Worm (Caenorhabditis elegans) whole organism, L4 larva: ENCODE data around the gene twk-10.

Experiments
- F26F4.8 ChIP-seq: fragments of 200-800 bp; sonication (Bioruptor generic); conservative IDR thresholded peaks from 2 replicates; pipeline ENCODE4 v1.3.6; 2022; ENCODE audit warnings: missing genetic modification characterization, missing compliant biosample characterization
- F49E8.2 ChIP-seq: sonication (generic microtip); optimal IDR thresholded peaks from 2 replicates; lab custom pipeline; 2016; ENCODE audit warnings: missing compliant biosample characterization, mild to moderate bottlenecking, missing genetic modification characterization, borderline replicate concordance
- R02D3.7 ChIP-seq: fragments of 150-350 bp; sonication (generic microtip); optimal IDR thresholded peaks from 3 replicates; lab custom pipeline; 2014; ENCODE audit warnings: missing biosample characterization, missing genetic modification characterization
- attf-4 ChIP-seq: sonication (generic microtip); optimal IDR thresholded peaks from 3 replicates; lab custom pipeline; 2017; ENCODE audit warnings: missing biosample characterization, missing genetic modification characterization
- ceh-20 ChIP-seq: fragments of 200-800 bp; sonication (Bioruptor generic); IDR thresholded peaks from 2 replicates; pipeline ENCODE4 v1.3.6; 2022; ENCODE audit warnings: missing genetic modification reagents, missing genetic modification characterization, missing compliant biosample characterization
- ceh-28 ChIP-seq: fragments of 150-350 bp; optimal IDR thresholded peaks from 2 replicates; lab custom pipeline; 2014; ENCODE audit warnings: missing biosample characterization, missing genetic modification reagents, missing genetic modification characterization
- ceh-82 ChIP-seq: sonication (generic microtip); optimal IDR thresholded peaks from 2 replicates; lab custom pipeline; 2017; ENCODE audit warnings: missing biosample characterization, missing genetic modification characterization
- daf-12 ChIP-seq: fragments of 150-350 bp; optimal IDR thresholded peaks from 2 replicates; lab custom pipeline; 2014; ENCODE audit warnings: missing biosample characterization, missing genetic modification reagents, missing genetic modification characterization
- daf-16 ChIP-seq, 3 experiments: sonication (generic microtip); optimal IDR thresholded peaks; 2 replicates each; lab custom pipeline; 2016 to 2017; ENCODE audit warnings: missing genetic modification characterization in 3 of 3, missing genetic modification reagents in 3 of 3, mild to moderate bottlenecking in 2 of 3, missing compliant biosample characterization in 2 of 3, missing biosample characterization in 1 of 3, moderate library complexity in 1 of 3
- daf-8 ChIP-seq: fragments of 200-800 bp; sonication (Bioruptor generic); IDR thresholded peaks from 2 replicates; pipeline ENCODE4 v1.3.6; 2022; ENCODE audit warnings: missing genetic modification characterization, missing compliant biosample characterization
- dmd-6 ChIP-seq: fragments of 200-800 bp; sonication (Bioruptor generic); IDR thresholded peaks from 2 replicates; pipeline ENCODE4 v1.3.6; 2022; ENCODE audit warnings: missing genetic modification reagents, missing genetic modification characterization, missing compliant biosample characterization
- dmd-8 ChIP-seq: fragments of 200-800 bp; sonication (Bioruptor generic); IDR thresholded peaks from 2 replicates; pipeline ENCODE4 v1.3.6; 2022; ENCODE audit warnings: missing genetic modification characterization, missing compliant biosample characterization
- dve-1 ChIP-seq: sonication (generic microtip); optimal IDR thresholded peaks from 2 replicates; lab custom pipeline; 2017; ENCODE audit warnings: antibody characterized with exemption, mild to moderate bottlenecking, missing genetic modification characterization, missing compliant biosample characterization; ENCODE audit not compliant: insufficient read depth
- egl-27 ChIP-seq: sonication (generic microtip); optimal IDR thresholded peaks from 3 replicates; lab custom pipeline; 2017; ENCODE audit warnings: missing biosample characterization, missing genetic modification reagents, missing genetic modification characterization
- fkh-10 ChIP-seq: fragments of 150-350 bp; optimal IDR thresholded peaks from 2 replicates; lab custom pipeline; 2014; ENCODE audit warnings: missing biosample characterization, missing genetic modification reagents, missing genetic modification characterization
- gei-8 ChIP-seq: fragments of 200-800 bp; sonication (Bioruptor generic); optimal IDR thresholded peaks from 2 replicates; lab custom pipeline; 2018; ENCODE audit warnings: mild to moderate bottlenecking, missing genetic modification characterization, missing compliant biosample characterization
- hlh-11 ChIP-seq: fragments of 200-800 bp; sonication (Bioruptor generic); optimal IDR thresholded peaks from 2 replicates; lab custom pipeline; 2018; ENCODE audit warnings: mild to moderate bottlenecking, missing genetic modification characterization, missing compliant biosample characterization
- hlh-30 ChIP-seq: sonication (generic microtip); optimal IDR thresholded peaks from 2 replicates; lab custom pipeline; 2017; ENCODE audit warnings: antibody characterized with exemption, mild to moderate bottlenecking, missing genetic modification characterization, missing compliant biosample characterization; ENCODE audit not compliant: insufficient read depth
- hmg-1.1 ChIP-seq: fragments of 200-800 bp; sonication (Bioruptor generic); IDR thresholded peaks from 2 replicates; pipeline ENCODE4 v1.3.6; 2022; ENCODE audit warnings: missing genetic modification reagents, missing genetic modification characterization, missing compliant biosample characterization
- lim-7 ChIP-seq: fragments of 200-800 bp; sonication (Bioruptor generic); IDR thresholded peaks from 2 replicates; pipeline ENCODE4 v1.3.6; 2022; ENCODE audit warnings: missing genetic modification characterization, missing compliant biosample characterization
- lin-1 ChIP-seq: fragments of 200-800 bp; sonication (Bioruptor generic); IDR thresholded peaks from 2 replicates; pipeline ENCODE4 v1.3.6; 2022; ENCODE audit warnings: missing genetic modification reagents, missing genetic modification characterization, missing compliant biosample characterization
- lin-13 ChIP-seq: fragments of 150-350 bp; optimal IDR thresholded peaks from 2 replicates; lab custom pipeline; 2014; ENCODE audit warnings: missing biosample characterization, missing genetic modification reagents, missing genetic modification characterization
- lin-38 ChIP-seq: fragments of 200-800 bp; sonication (Bioruptor generic); IDR thresholded peaks from 2 replicates; pipeline ENCODE4 v1.3.6; 2022; ENCODE audit warnings: missing genetic modification reagents, missing genetic modification characterization, missing compliant biosample characterization
- lin-39 ChIP-seq: fragments of 150-350 bp; optimal IDR thresholded peaks from 2 replicates; lab custom pipeline; 2014; ENCODE audit warnings: missing biosample characterization, missing genetic modification reagents, missing genetic modification characterization
- lir-3 ChIP-seq: sonication (generic microtip); optimal IDR thresholded peaks from 2 replicates; lab custom pipeline; 2016; ENCODE audit warnings: mild to moderate bottlenecking, missing genetic modification characterization, missing compliant biosample characterization
- lsy-2 ChIP-seq, 2 experiments: fragments of 150-350 bp in 1 of 2; sonication (generic microtip) in 1 of 2; optimal IDR thresholded peaks; 2 replicates each; lab custom pipeline; 2014 to 2017; ENCODE audit warnings: missing biosample characterization in 2 of 2, missing genetic modification characterization in 2 of 2
- madf-5 ChIP-seq, 2 experiments: fragments of 200-800 bp; sonication (Bioruptor generic); IDR thresholded peaks; 2 replicates each; pipeline ENCODE4 v1.3.6; 2022; ENCODE audit warnings: missing compliant biosample characterization in 2 of 2, missing genetic modification characterization in 2 of 2
- mdl-1 ChIP-seq, 2 experiments: fragments of 150-350 bp in 1 of 2; sonication (generic microtip) in 1 of 2; optimal IDR thresholded peaks; 2 replicates each; lab custom pipeline; 2014 to 2017; ENCODE audit warnings: missing biosample characterization in 2 of 2, missing genetic modification characterization in 2 of 2
- mdt-29 ChIP-seq: fragments of 200-800 bp; sonication (Bioruptor generic); IDR thresholded peaks from 2 replicates; pipeline ENCODE4 v1.3.6; 2022; ENCODE audit warnings: missing genetic modification reagents, missing genetic modification characterization, missing compliant biosample characterization
- mep-1 ChIP-seq: fragments of 150-350 bp; sonication (generic microtip); optimal IDR thresholded peaks from 3 replicates; lab custom pipeline; 2014; ENCODE audit warnings: missing biosample characterization, missing genetic modification characterization
- mxl-2 ChIP-seq: fragments of 200-800 bp; sonication (Bioruptor generic); conservative IDR thresholded peaks from 2 replicates; pipeline ENCODE4 v1.3.6; 2022; ENCODE audit warnings: missing genetic modification reagents, missing genetic modification characterization, missing compliant biosample characterization
- nhr-10 ChIP-seq: fragments of 150-350 bp; optimal IDR thresholded peaks from 2 replicates; lab custom pipeline; 2014; ENCODE audit warnings: missing biosample characterization, missing genetic modification characterization
- nhr-237 ChIP-seq: sonication (generic microtip); optimal IDR thresholded peaks from 2 replicates; lab custom pipeline; 2017; ENCODE audit warnings: missing biosample characterization, missing genetic modification characterization
- nhr-25 ChIP-seq: sonication (generic microtip); optimal IDR thresholded peaks from 2 replicates; lab custom pipeline; 2017; ENCODE audit warnings: missing genetic modification characterization, mild to moderate bottlenecking, missing compliant biosample characterization, antibody characterized with exemption, moderate library complexity, borderline replicate concordance; ENCODE audit not compliant: insufficient read depth
- nhr-28 ChIP-seq: fragments of 150-350 bp; optimal IDR thresholded peaks from 2 replicates; lab custom pipeline; 2014; ENCODE audit warnings: missing biosample characterization, missing genetic modification characterization
- nhr-42 ChIP-seq: fragments of 200-800 bp; sonication (Bioruptor generic); IDR thresholded peaks from 2 replicates; pipeline ENCODE4 v1.3.6; 2022; ENCODE audit warnings: missing genetic modification characterization, missing compliant biosample characterization
- nhr-76 ChIP-seq: fragments of 150-350 bp; optimal IDR thresholded peaks from 2 replicates; lab custom pipeline; 2014; ENCODE audit warnings: missing biosample characterization, missing genetic modification characterization
- nhr-77 ChIP-seq: fragments of 150-350 bp; optimal IDR thresholded peaks from 2 replicates; lab custom pipeline; 2014; ENCODE audit warnings: missing biosample characterization, missing genetic modification characterization
- pha-4 ChIP-seq, 2 experiments: fragments of 150-350 bp in 1 of 2; fragments of 200-800 bp in 1 of 2; sonication (Bioruptor generic) in 1 of 2; IDR thresholded peaks in 1 of 2; optimal IDR thresholded peaks in 1 of 2; 2 replicates each; pipeline versions ENCODE4 v1.3.6 to Lab custom; 2014 to 2022; ENCODE audit warnings: missing genetic modification characterization in 2 of 2, missing genetic modification reagents in 2 of 2, missing biosample characterization in 1 of 2, missing compliant biosample characterization in 1 of 2
- php-3 ChIP-seq: fragments of 200-800 bp; sonication (Bioruptor generic); IDR thresholded peaks from 2 replicates; pipeline ENCODE4 v1.3.6; 2022; ENCODE audit warnings: missing genetic modification reagents, missing genetic modification characterization, missing compliant biosample characterization
- pqm-1 ChIP-seq: sonication (generic microtip); optimal IDR thresholded peaks from 2 replicates; lab custom pipeline; 2017; ENCODE audit warnings: missing biosample characterization, missing genetic modification characterization
- sdz-12 ChIP-seq: fragments of 200-800 bp; sonication (Bioruptor generic); optimal IDR thresholded peaks from 2 replicates; lab custom pipeline; 2018; ENCODE audit warnings: mild to moderate bottlenecking, missing genetic modification characterization, missing compliant biosample characterization
- spr-1 ChIP-seq: sonication (generic microtip); optimal IDR thresholded peaks from 2 replicates; lab custom pipeline; 2016; ENCODE audit warnings: mild to moderate bottlenecking, missing genetic modification characterization, missing compliant biosample characterization
- spr-3 ChIP-seq: fragments of 200-800 bp; sonication (Bioruptor generic); optimal IDR thresholded peaks from 2 replicates; lab custom pipeline; 2018; ENCODE audit warnings: mild to moderate bottlenecking, missing genetic modification characterization, missing compliant biosample characterization
- vab-7 ChIP-seq: fragments of 200-800 bp; sonication (Bioruptor generic); IDR thresholded peaks from 2 replicates; pipeline ENCODE4 v1.3.6; 2022; ENCODE audit warnings: missing genetic modification reagents, missing genetic modification characterization, missing compliant biosample characterization
- zag-1 ChIP-seq: fragments of 150-350 bp; optimal IDR thresholded peaks from 2 replicates; lab custom pipeline; 2014; ENCODE audit warnings: missing biosample characterization, missing genetic modification characterization
- zfp-3 ChIP-seq: fragments of 200-800 bp; sonication (Bioruptor generic); conservative IDR thresholded peaks from 2 replicates; pipeline ENCODE4 v1.3.6; 2022; ENCODE audit warnings: missing genetic modification reagents, missing genetic modification characterization, missing compliant biosample characterization
- zip-11 ChIP-seq: fragments of 200-800 bp; sonication (Bioruptor generic); IDR thresholded peaks from 2 replicates; pipeline ENCODE4 v1.3.6; 2022; ENCODE audit warnings: missing genetic modification characterization, missing compliant biosample characterization
- ztf-11 ChIP-seq: fragments of 150-350 bp; optimal IDR thresholded peaks from 2 replicates; lab custom pipeline; 2014; ENCODE audit warnings: missing biosample characterization, missing genetic modification characterization
- ztf-7 ChIP-seq: fragments of 150-350 bp; optimal IDR thresholded peaks from 2 replicates; lab custom pipeline; 2014; ENCODE audit warnings: missing biosample characterization, missing genetic modification characterization

Gene twk-10

DNA sequence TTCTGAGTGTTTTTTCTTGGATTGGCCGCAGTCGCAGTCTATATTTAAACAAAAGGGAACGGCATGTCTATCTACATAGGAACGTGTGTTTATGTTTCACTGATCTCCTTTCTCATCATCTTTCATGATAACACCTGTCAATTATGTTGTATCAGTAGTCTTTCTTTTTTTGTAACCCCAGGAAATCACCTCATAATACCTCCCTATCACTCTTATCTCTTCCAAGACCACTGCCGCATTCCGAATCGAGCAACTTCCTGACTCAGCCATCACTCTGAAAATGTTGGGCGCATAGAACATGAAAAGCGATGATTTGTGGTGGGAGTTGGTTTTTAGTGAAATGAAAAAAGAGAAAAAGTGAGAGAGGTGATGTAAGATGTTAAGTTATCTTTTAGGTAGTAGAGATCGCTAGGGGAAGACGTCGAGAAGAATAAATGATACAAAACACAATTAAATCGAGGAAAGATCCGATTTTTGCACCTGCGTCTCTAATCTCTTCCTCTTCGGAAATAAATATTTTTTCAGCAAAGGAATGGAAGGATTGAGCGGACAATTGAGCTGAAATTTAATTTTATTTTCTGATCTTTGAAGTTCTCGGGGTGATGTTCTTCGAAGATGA is 29.2 kb upstream of the twk-10 start (continued):
- TF ChIP-seq spr-3, result no peak
- no peak for TF ChIP-seq nhr-77
- TF ChIP-seq pha-4 (GFP tag; IDR thresholded peaks at IDR 0.05; lab: Robert Waterston, UW), result no peak
- no peak for TF ChIP-seq pha-4 (tag; optimal IDR thresholded peaks at IDR 0.05; lab: Kevin White, UChicago)
- no peak for TF ChIP-seq vab-7 (GFP tag; lab: Robert Waterston, UW)
- no peak for TF ChIP-seq nhr-10 (tag; lab: Kevin White, UChicago)
- no peak for TF ChIP-seq ceh-82 (tag; lab: Kevin White, UChicago)
- no peak for TF ChIP-seq fkh-10 (GFP tag; lab: Kevin White, UChicago)
- no peak for TF ChIP-seq lir-3
- TF ChIP-seq mdt-29 (GFP tag; lab: Robert Waterston, UW), result no peak
- no peak for TF ChIP-seq attf-4 (tag; lab: Kevin White, UChicago)
- peak; percentile 97 for TF ChIP-seq dmd-6 (GFP tag; lab: Robert Waterston, UW)
- no peak for TF ChIP-seq mep-1 (tag; lab: Kevin White, UChicago)
- TF ChIP-seq ceh-28 (tag; lab: Kevin White, UChicago), result no peak
- TF ChIP-seq hlh-30 (tag; lab: Kevin White, UChicago), result no peak
- TF ChIP-seq gei-8, result no peak
- no peak for TF ChIP-seq spr-1 (tag; lab: Kevin White, UChicago)
- TF ChIP-seq hmg-1.1 (GFP tag; lab: Robert Waterston, UW), result no peak
- TF ChIP-seq dmd-8 (GFP tag; lab: Robert Waterston, UW), result 0 out of 2 replicates have a peak, but pooled peaks have one; percentile 19
- peak; percentile 62 for TF ChIP-seq dve-1
- TF ChIP-seq lim-7 (GFP tag; lab: Robert Waterston, UW), result no peak
- TF ChIP-seq nhr-237 (tag; lab: Kevin White, UChicago), result no peak
- no peak for TF ChIP-seq zip-11 (GFP tag; lab: Robert Waterston, UW)
- no peak for TF ChIP-seq sdz-12 (GFP tag; lab: Kevin White, UChicago)
- no peak for TF ChIP-seq mdl-1 (tag; optimal IDR thresholded peaks at IDR 0.05; lab: Kevin White, UChicago)
- TF ChIP-seq lin-39 (tag; lab: Kevin White, UChicago), result no peak
- no peak for TF ChIP-seq mxl-2 (GFP tag; lab: Robert Waterston, UW)
- TF ChIP-seq nhr-28, result peak; percentile 56
- no peak for TF ChIP-seq F26F4.8 (GFP tag; lab: Robert Waterston, UW)
- peak; percentile 67; the same call in 1 of the 2 replicates for TF ChIP-seq php-3 (GFP tag; lab: Robert Waterston, UW)
- no peak for TF ChIP-seq lin-38
- no peak for TF ChIP-seq nhr-25 (tag; lab: Kevin White, UChicago)
- no peak for TF ChIP-seq ztf-7 (tag; lab: Kevin White, UChicago)
- peak; percentile 46 for TF ChIP-seq pqm-1
- no peak for TF ChIP-seq daf-12
- TF ChIP-seq lin-13 (GFP tag; lab: Kevin White, UChicago), result no peak
- TF ChIP-seq ztf-11 (tag; lab: Kevin White, UChicago), result no peak
- TF ChIP-seq ceh-20 (GFP tag; lab: Robert Waterston, UW), result 0 out of 2 replicates have a peak, but pooled peaks have one; percentile 15
- TF ChIP-seq F49E8.2 (tag; lab: Kevin White, UChicago), result no peak
- TF ChIP-seq lin-1 (GFP tag; lab: Robert Waterston, UW), result peak; percentile 56; the same call in 1 of the 2 replicates
- TF ChIP-seq hlh-11 (tag; lab: Kevin White, UChicago), result peak; percentile 88
- no peak for TF ChIP-seq R02D3.7
- TF ChIP-seq madf-5 (GFP tag; IDR thresholded peaks at IDR 0.05; lab: Robert Waterston, UW), result no peak
- TF ChIP-seq lsy-2 (tag; optimal IDR thresholded peaks at IDR 0.05; lab: Kevin White, UChicago), result no peak
- TF ChIP-seq daf-16 (GFP tag; optimal IDR thresholded peaks at IDR 0.05; lab: Kevin White, UChicago), result no peak
- peak; percentile 65 for TF ChIP-seq daf-16 (tag; optimal IDR thresholded peaks at IDR 0.05; lab: Kevin White, UChicago)
- TF ChIP-seq egl-27, result no peak
- no peak for TF ChIP-seq nhr-76 (tag; lab: Kevin White, UChicago)
- no peak for TF ChIP-seq zag-1 (tag; lab: Kevin White, UChicago)
- no peak for TF ChIP-seq zfp-3 (GFP tag; lab: Robert Waterston, UW)
- TF ChIP-seq daf-8 (GFP tag; lab: Robert Waterston, UW), result no peak
- TF ChIP-seq nhr-42 (GFP tag; lab: Robert Waterston, UW), result no peak
